Fruit fly (Drosophila melanogaster): Measurements from ENCODE around the gene sturkopf.
A peak's percentile ranks its signal among the peaks of the same experiment; 100 is the strongest.

Gene sturkopf

DNA sequence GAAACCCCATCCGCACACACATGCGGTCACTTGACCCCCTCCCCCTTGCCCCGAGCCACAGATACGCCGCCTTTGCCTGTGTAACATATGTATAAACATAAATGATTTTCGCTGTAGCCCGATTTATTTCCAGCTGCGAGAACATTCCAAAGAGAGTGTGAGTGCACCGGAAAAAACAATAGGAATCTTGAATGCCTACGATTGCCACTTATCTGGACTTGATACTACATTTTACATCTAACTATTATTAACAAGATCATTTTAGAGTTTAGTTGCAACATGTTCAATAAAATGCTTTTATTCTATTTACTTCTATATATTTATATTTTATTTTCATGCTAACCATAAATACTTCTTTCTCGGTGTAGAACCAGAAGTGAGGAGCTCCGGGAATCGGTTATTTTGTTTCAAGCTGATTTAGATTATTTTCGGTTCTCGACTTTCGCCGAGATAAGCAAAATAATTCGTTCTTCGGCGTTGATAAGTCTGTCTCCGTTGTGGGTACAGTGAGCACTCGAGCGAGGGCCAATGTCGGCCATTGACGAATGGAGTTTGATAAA, 13.0 kb downstream of the sturkopf start (continued):
- TF ChIP-seq kni (GFP tag; optimal IDR thresholded peaks at IDR 0.05) = peak; percentile 42
- TF ChIP-seq sr (GFP tag; IDR thresholded peaks at IDR 0.05) = no peak
- peak; percentile 34; the same call in 1 of the 2 replicates for TF ChIP-seq aop (GFP tag; IDR thresholded peaks at IDR 0.05)
- peak; percentile 61 for TF ChIP-seq CG4617 (GFP tag; optimal IDR thresholded peaks at IDR 0.05; ENCODE audit: borderline replicate concordance)
- no peak for TF ChIP-seq HLH4C (GFP tag; IDR thresholded peaks at IDR 0.05; ENCODE audit: partially characterized antibody)
- peak; percentile 92 for TF ChIP-seq CG14710 (tag; optimal IDR thresholded peaks at IDR 0.05)
- peak; percentile 81 for TF ChIP-seq Fer3 (tag; optimal IDR thresholded peaks at IDR 0.05)
- TF ChIP-seq CG8089 (GFP tag; optimal IDR thresholded peaks at IDR 0.05) = no peak
- peak; percentile 92 for TF ChIP-seq grau (tag; optimal IDR thresholded peaks at IDR 0.05)
- TF ChIP-seq h (optimal IDR thresholded peaks at IDR 0.05) = no peak
- TF ChIP-seq CG17361 (GFP tag; IDR thresholded peaks at IDR 0.05) = peak; percentile 94
- peak; percentile 13; the same call in 1 of the 2 replicates for TF ChIP-seq Ravus (GFP tag; IDR thresholded peaks at IDR 0.05)
- TF ChIP-seq CG3847 (GFP tag; IDR thresholded peaks at IDR 0.05) = peak; percentile 68
- peak; percentile 32 for TF ChIP-seq CG31365 (tag; optimal IDR thresholded peaks at IDR 0.05)
- peak; percentile 3 to 55 for TF ChIP-seq chif (GFP tag; optimal IDR thresholded peaks at IDR 0.05)
- no peak for TF ChIP-seq GATAe (GFP tag; conservative IDR thresholded peaks at IDR 0.05)
- peak; percentile 58 for TF ChIP-seq HmgZ (tag; optimal IDR thresholded peaks at IDR 0.05)
- peak; percentile 95 for TF ChIP-seq CG2712 (tag; optimal IDR thresholded peaks at IDR 0.05)
- TF ChIP-seq CG3726 (GFP tag; IDR thresholded peaks at IDR 0.05) = 0 out of 3 replicates have a peak, but pooled peaks have one; percentile 47
- TF ChIP-seq Side (GFP tag; optimal IDR thresholded peaks at IDR 0.05) = no peak
- TF ChIP-seq danr (GFP tag; IDR thresholded peaks at IDR 0.05) = peak; percentile 65
- peak; percentile 19 for TF ChIP-seq Ets97D (GFP tag; optimal IDR thresholded peaks at IDR 0.05)
- no peak for TF ChIP-seq CG32767 (GFP tag; IDR thresholded peaks at IDR 0.05)
- peak; percentile 1 for TF ChIP-seq pfk (GFP tag; optimal IDR thresholded peaks at IDR 0.05)
- peak; percentile 61 for TF ChIP-seq cwo (GFP tag; optimal IDR thresholded peaks at IDR 0.05)
- peak; percentile 74 for TF ChIP-seq stc (GFP tag; IDR thresholded peaks at IDR 0.05)
- peak; percentile 22 for TF ChIP-seq kay (GFP tag; optimal IDR thresholded peaks at IDR 0.05)
- TF ChIP-seq Med (GFP tag) = peak; percentile 74
- TF ChIP-seq dmrt11E (tag; optimal IDR thresholded peaks at IDR 0.05) = peak; percentile 90
- TF ChIP-seq MBD-R2 (GFP tag; IDR thresholded peaks at IDR 0.05) = 0 out of 2 replicates have a peak, but pooled peaks have one; percentile 46
- TF ChIP-seq CG10654 (GFP tag; optimal IDR thresholded peaks at IDR 0.05) = peak; percentile 72
- TF ChIP-seq YL-1 (GFP tag; optimal IDR thresholded peaks at IDR 0.05) = peak; percentile 48
- peak; percentile 77 for TF ChIP-seq Atf6 (GFP tag; IDR thresholded peaks at IDR 0.05)
- peak in 1 of 2 experiments; percentile 83 for TF ChIP-seq Eip74EF (GFP tag; optimal IDR thresholded peaks at IDR 0.05)
- TF ChIP-seq CG4282 (GFP tag; optimal IDR thresholded peaks at IDR 0.05) = no peak
- peak; percentile 43 for TF ChIP-seq Dip3 (GFP tag; optimal IDR thresholded peaks at IDR 0.05)
- peak; percentile 33 for TF ChIP-seq CG7987 (GFP tag; optimal IDR thresholded peaks at IDR 0.05)
- peak; percentile 67 for TF ChIP-seq CG31224 (GFP tag; IDR thresholded peaks at IDR 0.05)
- no peak for TF ChIP-seq btn (GFP tag; optimal IDR thresholded peaks at IDR 0.05)
- TF ChIP-seq Poxn (GFP tag; IDR thresholded peaks at IDR 0.05) = no peak
- TF ChIP-seq sisA (GFP tag; IDR thresholded peaks at IDR 0.05) = peak; percentile 62
- peak; percentile 75 for TF ChIP-seq pros (GFP tag; optimal IDR thresholded peaks at IDR 0.05)
- peak; percentile 51 for TF ChIP-seq Usf (GFP tag; optimal IDR thresholded peaks at IDR 0.05)
- peak; percentile 81 for TF ChIP-seq CG6689 (GFP tag; IDR thresholded peaks at IDR 0.05)
- no peak for TF ChIP-seq cg (GFP tag; optimal IDR thresholded peaks at IDR 0.05)
- TF ChIP-seq cato (GFP tag; optimal IDR thresholded peaks at IDR 0.05; ENCODE audit: borderline replicate concordance) = peak; percentile 34
- peak; percentile 83 for TF ChIP-seq HLH3B (GFP tag; IDR thresholded peaks at IDR 0.05)
- no peak for TF ChIP-seq HLH54F (GFP tag; optimal IDR thresholded peaks at IDR 0.05)
- TF ChIP-seq twi (tag; optimal IDR thresholded peaks at IDR 0.05) = peak; percentile 96
- TF ChIP-seq CG3407 (GFP tag; optimal IDR thresholded peaks at IDR 0.05) = peak; percentile 74
- peak; percentile 67 for TF ChIP-seq H2.0 (GFP tag; IDR thresholded peaks at IDR 0.05)

All from whole organism, embryonic.